Fruit fly (Drosophila melanogaster) whole organism, embryonic: ENCODE results near the gene Cul2.

ENCODE experiments used
- Awh ChIP-seq: fragments of 200-800 bp; sonication (Bioruptor generic); IDR thresholded peaks from 2 replicates; pipeline ENCODE4, ENCODE4 v1.3.6; 2022; ENCODE audit warnings: missing biosample characterization, missing genetic modification characterization
- CG11398 ChIP-seq: fragments of 200-800 bp; sonication (Bioruptor generic); optimal IDR thresholded peaks from 2 replicates; lab custom pipeline; 2016; ENCODE audit warnings: missing biosample characterization, missing genetic modification characterization
- CG11723 ChIP-seq: fragments of 200-800 bp; sonication (Bioruptor generic); optimal IDR thresholded peaks from 2 replicates; lab custom pipeline; 2017; ENCODE audit warnings: missing biosample characterization, mild to moderate bottlenecking, missing genetic modification characterization
- CG12769 ChIP-seq: fragments of 200-800 bp; sonication (Bioruptor generic); optimal IDR thresholded peaks from 2 replicates; lab custom pipeline; 2019; ENCODE audit warnings: missing biosample characterization, mild to moderate bottlenecking, missing genetic modification characterization, moderate library complexity
- CG12942 ChIP-seq: fragments of 200-800 bp; sonication (Bioruptor generic); optimal IDR thresholded peaks from 3 replicates; lab custom pipeline; 2016; ENCODE audit warnings: missing biosample characterization, missing genetic modification characterization
- CG1602 ChIP-seq: fragments of 200-800 bp; sonication (Bioruptor generic); optimal IDR thresholded peaks from 3 replicates; lab custom pipeline; 2016; ENCODE audit warnings: missing biosample characterization, missing genetic modification characterization
- CG17186 ChIP-seq: fragments of 200-800 bp; sonication (Bioruptor generic); optimal IDR thresholded peaks from 3 replicates; lab custom pipeline; 2017; ENCODE audit warnings: missing biosample characterization, missing genetic modification reagents, missing genetic modification characterization
- CG2678 ChIP-seq: fragments of 200-800 bp; sonication (Bioruptor generic); optimal IDR thresholded peaks from 3 replicates; lab custom pipeline; 2019; ENCODE audit warnings: missing biosample characterization, mild to moderate bottlenecking, missing genetic modification characterization, moderate library complexity
- CG2712 ChIP-seq: fragments of 200-800 bp; optimal IDR thresholded peaks from 3 replicates; lab custom pipeline; 2019; ENCODE audit warnings: missing biosample characterization, mild to moderate bottlenecking, missing genetic modification characterization, moderate library complexity
- CG33557 ChIP-seq: fragments of 200-800 bp; sonication (Bioruptor generic); optimal IDR thresholded peaks from 2 replicates; lab custom pipeline; 2019; ENCODE audit warnings: missing biosample characterization, mild to moderate bottlenecking, missing genetic modification characterization, moderate library complexity
- CG3838 ChIP-seq: fragments of 200-800 bp; sonication (Bioruptor generic); optimal IDR thresholded peaks from 3 replicates; lab custom pipeline; 2016; ENCODE audit warnings: missing biosample characterization, missing genetic modification characterization
- CG5245 ChIP-seq: fragments of 200-800 bp; sonication (Bioruptor generic); optimal IDR thresholded peaks from 3 replicates; lab custom pipeline; 2016; ENCODE audit warnings: missing biosample characterization, missing genetic modification characterization
- CG6654 ChIP-seq: fragments of 200-800 bp; sonication (Bioruptor generic); optimal IDR thresholded peaks from 2 replicates; lab custom pipeline; 2017; ENCODE audit warnings: missing biosample characterization, mild to moderate bottlenecking, missing genetic modification characterization
- CG8281 ChIP-seq: fragments of 200-800 bp; sonication (Bioruptor generic); optimal IDR thresholded peaks from 2 replicates; lab custom pipeline; 2018; ENCODE audit warnings: missing biosample characterization, mild to moderate bottlenecking, missing genetic modification characterization, moderate library complexity
- CG8290 ChIP-seq, 3 experiments: fragments of 200-800 bp; sonication (Bioruptor generic); optimal IDR thresholded peaks; 2 replicates each; lab custom pipeline; 2016 to 2019; ENCODE audit warnings: missing biosample characterization in 3 of 3, missing genetic modification characterization in 3 of 3, mild to moderate bottlenecking in 2 of 3, moderate library complexity in 1 of 3
- Dip2 ChIP-seq: fragments of 200-800 bp; sonication (Bioruptor generic); IDR thresholded peaks from 2 replicates; pipeline ENCODE4 v1.3.6; 2022; ENCODE audit warnings: missing biosample characterization, missing genetic modification characterization
- Doc2 ChIP-seq: fragments of 200-800 bp; sonication (Bioruptor generic); IDR thresholded peaks from 2 replicates; pipeline ENCODE4 v1.3.6; 2022; ENCODE audit warnings: missing biosample characterization, missing genetic modification characterization
- GATAe ChIP-seq: fragments of 200-800 bp; sonication (Bioruptor generic); conservative IDR thresholded peaks from 2 replicates; pipeline ENCODE4 v1.3.6; 2022; ENCODE audit warnings: missing biosample characterization, missing genetic modification characterization
- HLH3B ChIP-seq: fragments of 200-800 bp; sonication (Bioruptor generic); IDR thresholded peaks from 2 replicates; pipeline ENCODE4 v1.3.6; 2022; ENCODE audit warnings: missing biosample characterization, missing genetic modification characterization
- HLHmδ ChIP-seq: fragments of 200-800 bp; sonication (Bioruptor generic); optimal IDR thresholded peaks from 2 replicates; lab custom pipeline; 2018; ENCODE audit warnings: missing biosample characterization, mild to moderate bottlenecking, missing genetic modification characterization, moderate library complexity
- Hand ChIP-seq: fragments of 200-800 bp; sonication (Bioruptor generic); optimal IDR thresholded peaks from 2 replicates; lab custom pipeline; 2017; ENCODE audit warnings: mild to moderate bottlenecking, missing biosample characterization, missing genetic modification reagents, missing genetic modification characterization
- MBD-R2 ChIP-seq: fragments of 200-800 bp; sonication (Bioruptor generic); IDR thresholded peaks from 2 replicates; pipeline ENCODE4 v1.3.6; 2022; ENCODE audit warnings: missing biosample characterization, missing genetic modification characterization
- Mes4 ChIP-seq: fragments of 200-800 bp; sonication (Bioruptor generic); optimal IDR thresholded peaks from 2 replicates; lab custom pipeline; 2016; ENCODE audit warnings: missing biosample characterization, missing genetic modification characterization
- NC2β ChIP-seq: fragments of 200-800 bp; sonication (Bioruptor generic); optimal IDR thresholded peaks from 2 replicates; lab custom pipeline; 2016; ENCODE audit warnings: missing biosample characterization, missing genetic modification characterization
- Nf-YC ChIP-seq: fragments of 200-800 bp; optimal IDR thresholded peaks from 3 replicates; lab custom pipeline; 2019; ENCODE audit warnings: missing biosample characterization, mild to moderate bottlenecking, missing genetic modification characterization, moderate library complexity
- Sin3A ChIP-seq: fragments of >200 bp; optimal IDR thresholded peaks from 2 replicates; lab custom pipeline; 2018
- Tbp ChIP-seq: fragments of >200 bp; optimal IDR thresholded peaks from 2 replicates; lab custom pipeline; 2018; ENCODE audit warnings: missing biosample characterization, missing genetic modification characterization
- br ChIP-seq: fragments of >200 bp; optimal IDR thresholded peaks from 2 replicates; lab custom pipeline; 2017
- bsh ChIP-seq, 2 experiments: fragments of 200-800 bp; sonication (Bioruptor generic); optimal IDR thresholded peaks; 2 replicates each; lab custom pipeline; 2017 to 2018; ENCODE audit warnings: mild to moderate bottlenecking in 2 of 2, missing biosample characterization in 2 of 2, missing genetic modification characterization in 2 of 2, moderate library complexity in 1 of 2
- chinmo ChIP-seq: fragments of 200-800 bp; sonication (Bioruptor generic); IDR thresholded peaks from 4 replicates; pipeline ENCODE4 v1.3.6; 2022; ENCODE audit warnings: missing biosample characterization, missing genetic modification characterization; ENCODE audit not compliant: partially characterized antibody
- fru ChIP-seq: fragments of >200 bp; optimal IDR thresholded peaks from 2 replicates; lab custom pipeline; 2017
- gsb-n ChIP-seq: fragments of 200-800 bp; sonication (Bioruptor generic); optimal IDR thresholded peaks from 3 replicates; lab custom pipeline; 2018; ENCODE audit warnings: missing biosample characterization, mild to moderate bottlenecking, missing genetic modification characterization
- gt ChIP-seq: fragments of 200-800 bp; sonication (Bioruptor generic); IDR thresholded peaks from 2 replicates; pipeline ENCODE4 v1.3.6; 2022; ENCODE audit warnings: missing biosample characterization, missing genetic modification characterization
- ham ChIP-seq: fragments of 200-800 bp; sonication (Bioruptor generic); IDR thresholded peaks from 2 replicates; pipeline ENCODE4 v1.3.6; 2022; ENCODE audit warnings: missing biosample characterization, missing genetic modification characterization
- ind ChIP-seq: fragments of 200-800 bp; sonication (Bioruptor generic); optimal IDR thresholded peaks from 3 replicates; lab custom pipeline; 2016; ENCODE audit warnings: missing biosample characterization, missing genetic modification characterization
- kah ChIP-seq: fragments of 200-800 bp; sonication (Bioruptor generic); optimal IDR thresholded peaks from 2 replicates; lab custom pipeline; 2018; ENCODE audit warnings: missing biosample characterization, mild to moderate bottlenecking, missing genetic modification characterization
- kay ChIP-seq: fragments of 200-800 bp; sonication (Bioruptor generic); optimal IDR thresholded peaks from 2 replicates; lab custom pipeline; 2016; ENCODE audit warnings: missing biosample characterization, missing genetic modification characterization
- lmd ChIP-seq: fragments of 200-800 bp; sonication (Bioruptor generic); IDR thresholded peaks from 2 replicates; pipeline ENCODE4 v1.3.6; 2022; ENCODE audit warnings: missing biosample characterization, missing genetic modification characterization
- lola ChIP-seq, 3 experiments: fragments of >200 bp in 2 of 3; fragments of 200-800 bp in 1 of 3; sonication (Bioruptor generic) in 1 of 3; optimal IDR thresholded peaks; 2 replicates each; lab custom pipeline; 2017 to 2019; ENCODE audit warnings: missing biosample characterization in 3 of 3, missing genetic modification characterization in 3 of 3, mild to moderate bottlenecking in 1 of 3, moderate library complexity in 1 of 3
- lov ChIP-seq, 2 experiments: fragments of 200-800 bp in 1 of 2; fragments of >200 bp in 1 of 2; sonication (Bioruptor generic) in 1 of 2; IDR thresholded peaks in 1 of 2; optimal IDR thresholded peaks in 1 of 2; 2 replicates in 1 of 2; 3 replicates in 1 of 2; pipeline versions ENCODE4 v1.3.6 to Lab custom; 2017 to 2022; ENCODE audit warnings: missing biosample characterization in 1 of 2, missing genetic modification characterization in 1 of 2
- nmo ChIP-seq: fragments of 200-800 bp; sonication (Bioruptor generic); optimal IDR thresholded peaks from 2 replicates; lab custom pipeline; 2018; ENCODE audit warnings: missing biosample characterization, mild to moderate bottlenecking, missing genetic modification characterization, moderate library complexity
- pita ChIP-seq: fragments of 200-800 bp; sonication (Bioruptor generic); optimal IDR thresholded peaks from 2 replicates; lab custom pipeline; 2017; ENCODE audit warnings: missing biosample characterization, mild to moderate bottlenecking, missing genetic modification characterization
- sens ChIP-seq: fragments of 200-800 bp; sonication (Bioruptor generic); peaks from one replicate; lab custom pipeline; 2016; ENCODE audit warnings: missing biosample characterization, missing genetic modification characterization
- shn ChIP-seq: fragments of 200-800 bp; sonication (Bioruptor generic); optimal IDR thresholded peaks from 3 replicates; lab custom pipeline; 2016; ENCODE audit warnings: missing biosample characterization, missing genetic modification characterization
- slbo ChIP-seq: fragments of 200-800 bp; sonication (Bioruptor generic); IDR thresholded peaks from 2 replicates; pipeline ENCODE4 v1.3.6; 2022; ENCODE audit warnings: missing biosample characterization, missing genetic modification characterization
- stc ChIP-seq: fragments of 200-800 bp; sonication (Bioruptor generic); IDR thresholded peaks from 2 replicates; pipeline ENCODE4 v1.3.6; 2022; ENCODE audit warnings: missing biosample characterization, missing genetic modification characterization
- tap ChIP-seq: fragments of 200-800 bp; optimal IDR thresholded peaks from 3 replicates; lab custom pipeline; 2019; ENCODE audit warnings: missing biosample characterization, mild to moderate bottlenecking, missing genetic modification characterization, moderate library complexity
- twi ChIP-seq: fragments of 200-800 bp; optimal IDR thresholded peaks from 2 replicates; lab custom pipeline; 2019; ENCODE audit warnings: missing biosample characterization, mild to moderate bottlenecking, missing genetic modification characterization, moderate library complexity
- z ChIP-seq: fragments of 200-800 bp; sonication (Bioruptor generic); IDR thresholded peaks from 3 replicates; pipeline ENCODE4 v1.3.6; 2022; ENCODE audit warnings: missing biosample characterization, missing genetic modification characterization
- zfh1 ChIP-seq: fragments of 200-800 bp; sonication (Bioruptor generic); IDR thresholded peaks from 3 replicates; pipeline ENCODE4 v1.3.6; 2022; ENCODE audit warnings: missing biosample characterization, missing genetic modification characterization

The Cul2 gene

dm6 chr2L:21623685-21624471 is 34.7 kb upstream of the Cul2 start, which contains the start of gene CG2201 (continued):
- no peak for TF ChIP-seq Awh (GFP tag; lab: Robert Waterston, UW)
- TF ChIP-seq Dip2 (GFP tag; lab: Robert Waterston, UW) = no peak
- TF ChIP-seq CG11723 (GFP tag; lab: Kevin White, UChicago) = peak; percentile 8
- TF ChIP-seq ind (GFP tag; lab: Kevin White, UChicago) = peak; percentile 3
- peak; percentile 42 for TF ChIP-seq CG1602 (GFP tag; lab: Kevin White, UChicago)
- TF ChIP-seq ham = no peak
- peak; percentile 41 for TF ChIP-seq Mes4 (GFP tag; lab: Kevin White, UChicago)
- TF ChIP-seq nmo (GFP tag; lab: Kevin White, UChicago) = peak; percentile 37
- peak; percentile 34 for TF ChIP-seq CG5245 (GFP tag; lab: Kevin White, UChicago)
- peak; percentile 10 for TF ChIP-seq CG33557 (GFP tag; lab: Kevin White, UChicago)
- TF ChIP-seq CG11398 (GFP tag; lab: Kevin White, UChicago) = no peak
- TF ChIP-seq z = no peak
- peak; percentile 32 for TF ChIP-seq CG8290 (GFP tag; optimal IDR thresholded peaks at IDR 0.05; lab: Kevin White, UChicago)
- peak in 1 of 2 experiments; percentile 68 for TF ChIP-seq CG8290 (tag; optimal IDR thresholded peaks at IDR 0.05; lab: Kevin White, UChicago)
- TF ChIP-seq tap (tag; lab: Kevin White, UChicago) = no peak
- TF ChIP-seq lola (GFP tag; optimal IDR thresholded peaks at IDR 0.05; lab: Kevin White, UChicago) = peak in 1 of 3 experiments; percentile 24
- TF ChIP-seq MBD-R2 = peak; percentile 49
- no peak for TF ChIP-seq HLH3B (GFP tag; lab: Robert Waterston, UW)
- no peak for TF ChIP-seq gt (GFP tag; lab: Robert Waterston, UW)
- peak; percentile 13 for TF ChIP-seq Hand
- TF ChIP-seq twi (tag; lab: Kevin White, UChicago) = peak; percentile 18
- peak; percentile 47 for TF ChIP-seq kah
- no peak for TF ChIP-seq GATAe (GFP tag; lab: Robert Waterston, UW)
- TF ChIP-seq pita (GFP tag; lab: Kevin White, UChicago) = no peak
- peak; percentile 53; the same call in 2 of the 3 replicates for TF ChIP-seq zfh1 (GFP tag; lab: Robert Waterston, UW)
- TF ChIP-seq Nf-YC (tag; lab: Kevin White, UChicago) = no peak
- TF ChIP-seq CG3838 (GFP tag; lab: Kevin White, UChicago) = peak; percentile 30
- peak; percentile 53 for TF ChIP-seq gsb-n (tag; lab: Kevin White, UChicago)
- peak; percentile 73 for TF ChIP-seq CG2712
- TF ChIP-seq stc (GFP tag; lab: Robert Waterston, UW) = no peak; the same call in 1 of the 2 replicates
- TF ChIP-seq CG12942 (GFP tag; lab: Kevin White, UChicago) = peak; percentile 27
- TF ChIP-seq NC2β (GFP tag; lab: Kevin White, UChicago) = no peak
- peak; percentile 25 for TF ChIP-seq CG2678 (tag; lab: Kevin White, UChicago)
- TF ChIP-seq lmd (GFP tag; lab: Robert Waterston, UW) = no peak; the same call in 1 of the 2 replicates
- no peak for TF ChIP-seq CG8281 (tag; lab: Kevin White, UChicago)
- peak; percentile 74 for TF ChIP-seq sens
- TF ChIP-seq CG17186 (GFP tag; lab: Kevin White, UChicago) = no peak
- no peak for TF ChIP-seq chinmo (GFP tag; lab: Robert Waterston, UW)
- no peak for TF ChIP-seq kay (GFP tag; lab: Kevin White, UChicago)
- no peak for TF ChIP-seq HLHmδ (GFP tag; lab: Kevin White, UChicago)
- TF ChIP-seq Sin3A (lab: Kevin White, UChicago) = no peak
- TF ChIP-seq Doc2 = no peak
- TF ChIP-seq fru (lab: Kevin White, UChicago) = no peak
- TF ChIP-seq Tbp (GFP tag; lab: Kevin White, UChicago) = no peak
- no peak for TF ChIP-seq lov (optimal IDR thresholded peaks at IDR 0.05; lab: Kevin White, UChicago)
- TF ChIP-seq lov (GFP tag; IDR thresholded peaks at IDR 0.05; lab: Robert Waterston, UW) = peak; percentile 64; the same call in 1 of the 3 replicates
- no peak for TF ChIP-seq CG6654 (GFP tag; lab: Kevin White, UChicago)
- TF ChIP-seq shn (GFP tag; lab: Kevin White, UChicago) = no peak
- TF ChIP-seq slbo = peak; percentile 75
- no peak for TF ChIP-seq br (lab: Kevin White, UChicago)
- TF ChIP-seq CG12769 = peak; percentile 14
- TF ChIP-seq bsh (GFP tag; optimal IDR thresholded peaks at IDR 0.05; lab: Kevin White, UChicago) = peak in 1 of 2 experiments; percentile 56
